Fruit fly (Drosophila melanogaster) whole organism, adult: ENCODE measurements around the gene SdhBL.

Experiments used
- CG11617 ChIP-seq: fragments of 200-800 bp; sonication (Bioruptor generic); optimal IDR thresholded peaks from 2 replicates; lab custom pipeline; 2017; ENCODE audit warnings: mild to moderate bottlenecking, missing biosample characterization, missing genetic modification reagents, missing genetic modification characterization
- CG12768 ChIP-seq: fragments of 200-800 bp; sonication (Bioruptor generic); optimal IDR thresholded peaks from 2 replicates; lab custom pipeline; 2017; ENCODE audit warnings: missing biosample characterization, missing genetic modification characterization, mild to moderate bottlenecking, moderate library complexity, missing genetic modification reagents
- CG14711 ChIP-seq: fragments of 200-800 bp; sonication (Bioruptor generic); optimal IDR thresholded peaks from 2 replicates; lab custom pipeline; 2018; ENCODE audit warnings: missing biosample characterization, mild to moderate bottlenecking, missing genetic modification characterization, moderate library complexity
- CG1620 ChIP-seq: fragments of 200-800 bp; sonication (Bioruptor generic); optimal IDR thresholded peaks from 2 replicates; lab custom pipeline; 2016; ENCODE audit warnings: missing biosample characterization, missing genetic modification characterization
- CG33017 ChIP-seq: fragments of 200-800 bp; sonication (Bioruptor generic); optimal IDR thresholded peaks from 2 replicates; lab custom pipeline; 2018; ENCODE audit warnings: missing biosample characterization, mild to moderate bottlenecking, missing genetic modification characterization, moderate library complexity
- CG5204 ChIP-seq: fragments of 200-800 bp; sonication (Bioruptor generic); optimal IDR thresholded peaks from 2 replicates; lab custom pipeline; 2016; ENCODE audit warnings: missing biosample characterization, missing genetic modification characterization
- CG7045 ChIP-seq: fragments of 200-800 bp; sonication (Bioruptor generic); optimal IDR thresholded peaks from 2 replicates; lab custom pipeline; 2017; ENCODE audit warnings: missing biosample characterization, mild to moderate bottlenecking, missing genetic modification characterization
- CG7101 ChIP-seq: fragments of 200-800 bp; sonication (Bioruptor generic); optimal IDR thresholded peaks from 2 replicates; lab custom pipeline; 2018; ENCODE audit warnings: missing biosample characterization, mild to moderate bottlenecking, missing genetic modification characterization, moderate library complexity
- Clk ChIP-seq: fragments of 200-800 bp; sonication (Bioruptor generic); optimal IDR thresholded peaks from 2 replicates; lab custom pipeline; 2017; ENCODE audit warnings: missing biosample characterization, missing genetic modification characterization
- Crg-1 ChIP-seq: fragments of 200-800 bp; sonication (Bioruptor generic); optimal IDR thresholded peaks from 2 replicates; lab custom pipeline; 2016; ENCODE audit warnings: missing biosample characterization, missing genetic modification characterization
- Hr96 ChIP-seq: fragments of 200-800 bp; sonication (Bioruptor generic); optimal IDR thresholded peaks from 2 replicates; lab custom pipeline; 2016; ENCODE audit warnings: missing biosample characterization, missing genetic modification characterization
- Mnt ChIP-seq: fragments of 200-800 bp; sonication (Bioruptor generic); optimal IDR thresholded peaks from 2 replicates; lab custom pipeline; 2016; ENCODE audit warnings: missing biosample characterization, mild to moderate bottlenecking, missing genetic modification characterization
- bab1 ChIP-seq: fragments of 200-800 bp; sonication (Bioruptor generic); optimal IDR thresholded peaks from 3 replicates; lab custom pipeline; 2019; ENCODE audit warnings: missing biosample characterization, mild to moderate bottlenecking, missing genetic modification characterization, moderate library complexity
- cic ChIP-seq: fragments of 200-800 bp; sonication (Bioruptor generic); optimal IDR thresholded peaks from 2 replicates; lab custom pipeline; 2017; ENCODE audit warnings: missing biosample characterization, mild to moderate bottlenecking, missing genetic modification characterization, moderate library complexity
- cnc ChIP-seq, 2 experiments: fragments of >200 bp; optimal IDR thresholded peaks; 2 replicates each; lab custom pipeline; 2017
- kay ChIP-seq: fragments of 200-800 bp; sonication (Bioruptor generic); peaks from one replicate; lab custom pipeline; 2016; ENCODE audit warnings: missing biosample characterization, missing genetic modification characterization, borderline replicate concordance
- ovo ChIP-seq: fragments of 200-800 bp; sonication (Bioruptor generic); optimal IDR thresholded peaks from 2 replicates; lab custom pipeline; 2016; ENCODE audit warnings: missing biosample characterization, missing genetic modification characterization
- pad ChIP-seq: fragments of 200-800 bp; sonication (Bioruptor generic); optimal IDR thresholded peaks from 3 replicates; lab custom pipeline; 2017; ENCODE audit warnings: missing biosample characterization, missing genetic modification characterization, mild to moderate bottlenecking, moderate library complexity, missing genetic modification reagents
- tj ChIP-seq: fragments of 200-800 bp; sonication (Bioruptor generic); optimal IDR thresholded peaks from 3 replicates; lab custom pipeline; 2017; ENCODE audit warnings: missing biosample characterization, mild to moderate bottlenecking, missing genetic modification characterization, moderate library complexity
- toe ChIP-seq: fragments of 200-800 bp; sonication (Bioruptor generic); optimal IDR thresholded peaks from 2 replicates; lab custom pipeline; 2016; ENCODE audit warnings: missing biosample characterization, missing genetic modification characterization

SdhBL gene

DNA sequence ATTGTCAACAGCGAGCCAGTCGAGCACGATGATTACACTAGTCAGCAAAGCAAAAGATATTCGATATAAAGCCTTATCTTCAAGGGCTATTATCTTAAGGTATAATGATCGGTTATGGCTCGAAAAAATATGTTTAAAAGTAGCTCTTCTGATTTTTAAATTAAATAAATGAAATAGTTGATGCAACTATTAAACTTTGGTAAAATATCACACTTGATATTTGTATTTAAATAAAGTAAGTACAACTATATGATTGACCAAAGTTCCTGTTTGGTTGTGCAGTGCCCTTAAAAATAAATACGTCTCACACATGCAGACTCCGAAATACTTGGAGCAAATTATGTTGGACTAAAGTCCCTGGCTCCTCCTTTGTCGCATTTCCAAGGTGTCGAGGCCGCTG, 3.7 kb downstream of the SdhBL start:
- TF ChIP-seq CG12768 (GFP tag; lab: Kevin White, UChicago) (no peak), CG11617 (no peak), CG1620 (GFP tag; lab: Kevin White, UChicago) (no peak), CG7045 (GFP tag; lab: Kevin White, UChicago) (no peak), bab1 (GFP tag; lab: Kevin White, UChicago) (no peak), kay (GFP tag; lab: Kevin White, UChicago) (no peak), CG33017 (tag; lab: Kevin White, UChicago) (no peak), Crg-1 (GFP tag; lab: Kevin White, UChicago) (no peak)

DNA sequence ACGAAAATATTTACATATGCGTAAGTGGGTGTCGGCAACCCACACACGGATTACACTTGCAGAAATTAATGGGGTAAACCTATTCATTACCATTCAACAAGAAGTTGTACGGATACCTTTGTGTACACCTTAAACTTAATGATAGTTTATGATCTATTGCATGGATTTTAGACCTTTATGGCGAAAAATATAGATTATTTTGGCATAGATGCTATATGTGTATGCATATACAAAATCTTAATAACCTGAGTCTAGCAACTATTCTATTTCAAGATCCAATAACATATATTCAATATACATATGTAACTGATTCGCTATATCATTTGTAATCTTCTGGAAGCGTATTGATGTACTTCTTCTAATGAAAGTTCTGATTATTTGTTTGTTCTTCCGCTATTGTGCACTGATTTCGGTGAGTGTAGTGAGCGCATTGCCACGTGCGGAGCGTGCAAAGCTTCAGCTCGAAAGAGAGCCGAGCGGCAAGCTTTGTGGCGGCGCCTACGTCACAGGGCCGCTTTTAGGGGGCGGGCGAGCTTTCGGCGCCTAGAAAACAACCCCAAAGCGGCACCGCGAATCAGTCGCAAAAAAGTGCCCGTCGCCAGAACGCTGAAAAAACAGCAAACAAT, 5.7 kb downstream of the SdhBL start, which contains the start of gene CG7378:
TSS of gene CG7378 (plus strand) at position 576 of the 626 bp plus-strand sequence.
- TF ChIP-seq toe (GFP tag; lab: Kevin White, UChicago) (peak; percentile 65), cnc (optimal IDR thresholded peaks at IDR 0.05; lab: Kevin White, UChicago) (no peak), CG1620 (GFP tag; lab: Kevin White, UChicago) (no peak), cic (GFP tag; lab: Kevin White, UChicago) (peak; percentile 10), Crg-1 (GFP tag; lab: Kevin White, UChicago) (peak; percentile 4), bab1 (GFP tag; lab: Kevin White, UChicago) (no peak), Clk (GFP tag; lab: Kevin White, UChicago) (no peak), Mnt (peak; percentile 76), Hr96 (peak; percentile 32), kay (GFP tag; lab: Kevin White, UChicago) (no peak), CG12768 (GFP tag; lab: Kevin White, UChicago) (peak; percentile 39), CG7101 (tag; lab: Kevin White, UChicago) (peak; percentile 45), pad (peak; percentile 32), CG5204 (GFP tag; lab: Kevin White, UChicago) (peak; percentile 55), ovo (GFP tag; lab: Kevin White, UChicago) (no peak), CG11617 (peak; percentile 71), tj (peak; percentile 34), CG33017 (tag; lab: Kevin White, UChicago) (no peak), CG7045 (GFP tag; lab: Kevin White, UChicago) (peak; percentile 34)

- TF ChIP-seq cnc (optimal IDR thresholded peaks at IDR 0.05; lab: Kevin White, UChicago): no peak
- no peak for TF ChIP-seq CG11617
- no peak for TF ChIP-seq CG33017 (tag; lab: Kevin White, UChicago)
- no peak for TF ChIP-seq CG1620 (GFP tag; lab: Kevin White, UChicago)
- TF ChIP-seq kay (GFP tag; lab: Kevin White, UChicago): no peak
- no peak for TF ChIP-seq bab1 (GFP tag; lab: Kevin White, UChicago)
- no peak for TF ChIP-seq CG5204 (GFP tag; lab: Kevin White, UChicago)
- TF ChIP-seq tj: no peak
- TF ChIP-seq Mnt: no peak
- no peak for TF ChIP-seq CG12768 (GFP tag; lab: Kevin White, UChicago)
- TF ChIP-seq pad: no peak
- no peak for TF ChIP-seq cic (GFP tag; lab: Kevin White, UChicago)
- TF ChIP-seq CG7045 (GFP tag; lab: Kevin White, UChicago): no peak
- no peak for TF ChIP-seq toe (GFP tag; lab: Kevin White, UChicago)
- TF ChIP-seq ovo (GFP tag; lab: Kevin White, UChicago): no peak
- no peak for TF ChIP-seq Clk (GFP tag; lab: Kevin White, UChicago)
- TF ChIP-seq Crg-1 (GFP tag; lab: Kevin White, UChicago): no peak
Measured at dm6 chrX:18900958-18901357, 6.7 kb downstream of the SdhBL start.

- TF ChIP-seq CG7101 (tag; lab: Kevin White, UChicago): no peak
- no peak for TF ChIP-seq toe (GFP tag; lab: Kevin White, UChicago)
- TF ChIP-seq tj: no peak
Measured at dm6 chrX:18902800-18903199, 8.6 kb downstream of the SdhBL start.

dm6 chrX:18905152-18905551, 10.9 kb downstream of the SdhBL start:
- TF ChIP-seq CG5204 (GFP tag; lab: Kevin White, UChicago) (no peak), cnc (optimal IDR thresholded peaks at IDR 0.05; lab: Kevin White, UChicago) (no peak), CG11617 (no peak), CG1620 (GFP tag; lab: Kevin White, UChicago) (no peak), Mnt (no peak), Hr96 (no peak), bab1 (GFP tag; lab: Kevin White, UChicago) (no peak), CG12768 (GFP tag; lab: Kevin White, UChicago) (no peak), tj (no peak), CG33017 (tag; lab: Kevin White, UChicago) (no peak), kay (GFP tag; lab: Kevin White, UChicago) (no peak), CG14711 (tag; lab: Kevin White, UChicago) (no peak), CG7101 (tag; lab: Kevin White, UChicago) (no peak), pad (no peak), toe (GFP tag; lab: Kevin White, UChicago) (no peak)

DNA sequence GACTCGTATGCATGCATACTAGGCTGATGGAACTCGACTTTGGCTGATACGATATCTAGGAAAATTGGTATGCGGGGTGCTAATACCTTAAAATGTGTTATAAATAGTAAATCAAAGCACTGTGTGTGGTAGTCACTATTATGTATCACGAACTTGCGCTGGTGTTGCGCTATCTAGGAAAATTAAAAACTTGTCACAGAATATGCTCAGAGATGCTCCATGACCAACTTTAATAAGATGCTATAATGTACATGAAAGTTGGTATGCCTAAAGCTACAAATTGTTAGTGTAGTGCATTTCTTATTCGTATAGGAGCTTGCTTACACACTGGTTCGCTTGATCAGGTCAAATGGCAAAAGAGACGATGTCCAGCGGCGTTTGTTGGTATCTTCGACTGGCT, 16.6 kb downstream of the SdhBL start:
- no peak for TF ChIP-seq Crg-1 (GFP tag; lab: Kevin White, UChicago)
- TF ChIP-seq CG14711 (tag; lab: Kevin White, UChicago): no peak
